Worm (Caenorhabditis elegans): ENCODE data around the gene C44B11.1.

DNA sequence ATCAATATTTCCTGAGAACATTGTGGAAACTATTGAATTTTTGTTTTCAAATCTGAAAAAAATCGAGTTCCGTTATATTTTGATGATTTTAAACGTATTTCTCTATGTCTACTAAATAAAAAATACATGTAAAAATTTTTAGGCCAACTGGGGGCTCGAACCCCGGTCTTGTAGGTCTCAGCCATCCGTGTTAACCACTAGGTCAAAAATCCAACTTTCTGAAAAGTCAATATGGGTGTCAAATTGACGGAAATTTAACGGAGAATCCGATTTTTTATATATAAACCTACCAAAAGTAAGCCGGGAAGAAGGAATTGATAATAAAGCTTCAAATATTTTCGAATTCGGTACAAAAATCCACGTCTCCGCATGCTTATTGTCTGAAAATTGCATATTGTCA, 48.8 kb upstream of the C44B11.1 start:
- TF ChIP-seq zfh-2 (GFP tag; conservative IDR thresholded peaks at IDR 0.05) (no peak), ama-1 (optimal IDR thresholded peaks at IDR 0.05) (no peak), ama-1 (GFP tag; optimal IDR thresholded peaks at IDR 0.05) (no peak), madf-6 (GFP tag; IDR thresholded peaks at IDR 0.05) (no peak), nhr-179 (tag; optimal IDR thresholded peaks at IDR 0.05) (no peak), madf-3 (GFP tag; IDR thresholded peaks at IDR 0.05) (no peak), nfya-1 (tag; optimal IDR thresholded peaks at IDR 0.05; ENCODE audit: borderline replicate concordance, insufficient read depth) (no peak), snpc-4 (GFP tag; optimal IDR thresholded peaks at IDR 0.05) (no peak), snpc-4 (tag; optimal IDR thresholded peaks at IDR 0.05) (no peak), chd-7 (tag; optimal IDR thresholded peaks at IDR 0.05) (no peak), nhr-120 (GFP tag; IDR thresholded peaks at IDR 0.05) (no peak), ztf-25 (GFP tag; IDR thresholded peaks at IDR 0.05) (no peak)

Measured in whole organism, young adult.